Fruit fly (Drosophila melanogaster): ENCODE measurements around the gene CG14961.

DNA sequence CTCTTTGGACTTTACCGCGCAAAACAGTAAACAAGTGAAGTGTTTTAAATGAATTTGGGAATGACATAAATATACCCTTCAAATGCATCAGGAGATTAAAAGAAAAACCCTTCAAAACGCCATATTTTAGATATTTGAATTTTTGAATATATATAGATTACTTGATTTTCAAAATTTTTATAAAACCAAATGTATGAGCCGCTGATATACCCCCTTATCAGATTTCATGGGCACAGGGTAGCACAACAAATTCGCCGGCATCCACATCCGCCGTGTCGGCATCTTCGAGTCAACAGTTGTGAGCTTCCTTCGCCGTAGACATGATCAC, 48.1 kb downstream of the CG14961 start, which contains the start of gene Ids:
- TF ChIP-seq Myc (optimal IDR thresholded peaks at IDR 0.05), result no peak
- TF ChIP-seq psq (optimal IDR thresholded peaks at IDR 0.05), result no peak
- TF ChIP-seq ttk (optimal IDR thresholded peaks at IDR 0.05), result no peak
